Fruit fly (Drosophila melanogaster) whole organism, adult: ENCODE results near the gene ssp.
A peak's percentile ranks its signal among the peaks of the same experiment; 100 is the strongest.

Experiments
- CG11617 ChIP-seq: fragments of 200-800 bp; sonication (Bioruptor generic); optimal IDR thresholded peaks from 2 replicates; lab custom pipeline; 2017; ENCODE audit warnings: mild to moderate bottlenecking, missing biosample characterization, missing genetic modification reagents, missing genetic modification characterization
- CG12768 ChIP-seq: fragments of 200-800 bp; sonication (Bioruptor generic); optimal IDR thresholded peaks from 2 replicates; lab custom pipeline; 2017; ENCODE audit warnings: missing biosample characterization, missing genetic modification characterization, mild to moderate bottlenecking, moderate library complexity, missing genetic modification reagents
- CG14711 ChIP-seq: fragments of 200-800 bp; sonication (Bioruptor generic); optimal IDR thresholded peaks from 2 replicates; lab custom pipeline; 2018; ENCODE audit warnings: missing biosample characterization, mild to moderate bottlenecking, missing genetic modification characterization, moderate library complexity
- CG1620 ChIP-seq: fragments of 200-800 bp; sonication (Bioruptor generic); optimal IDR thresholded peaks from 2 replicates; lab custom pipeline; 2016; ENCODE audit warnings: missing biosample characterization, missing genetic modification characterization
- CG33017 ChIP-seq: fragments of 200-800 bp; sonication (Bioruptor generic); optimal IDR thresholded peaks from 2 replicates; lab custom pipeline; 2018; ENCODE audit warnings: missing biosample characterization, mild to moderate bottlenecking, missing genetic modification characterization, moderate library complexity
- CG5204 ChIP-seq: fragments of 200-800 bp; sonication (Bioruptor generic); optimal IDR thresholded peaks from 2 replicates; lab custom pipeline; 2016; ENCODE audit warnings: missing biosample characterization, missing genetic modification characterization
- CG7045 ChIP-seq: fragments of 200-800 bp; sonication (Bioruptor generic); optimal IDR thresholded peaks from 2 replicates; lab custom pipeline; 2017; ENCODE audit warnings: missing biosample characterization, mild to moderate bottlenecking, missing genetic modification characterization
- CG7101 ChIP-seq: fragments of 200-800 bp; sonication (Bioruptor generic); optimal IDR thresholded peaks from 2 replicates; lab custom pipeline; 2018; ENCODE audit warnings: missing biosample characterization, mild to moderate bottlenecking, missing genetic modification characterization, moderate library complexity
- Clk ChIP-seq: fragments of 200-800 bp; sonication (Bioruptor generic); optimal IDR thresholded peaks from 2 replicates; lab custom pipeline; 2017; ENCODE audit warnings: missing biosample characterization, missing genetic modification characterization
- Crg-1 ChIP-seq: fragments of 200-800 bp; sonication (Bioruptor generic); optimal IDR thresholded peaks from 2 replicates; lab custom pipeline; 2016; ENCODE audit warnings: missing biosample characterization, missing genetic modification characterization
- Hr96 ChIP-seq: fragments of 200-800 bp; sonication (Bioruptor generic); optimal IDR thresholded peaks from 2 replicates; lab custom pipeline; 2016; ENCODE audit warnings: missing biosample characterization, missing genetic modification characterization
- Mnt ChIP-seq: fragments of 200-800 bp; sonication (Bioruptor generic); optimal IDR thresholded peaks from 2 replicates; lab custom pipeline; 2016; ENCODE audit warnings: missing biosample characterization, mild to moderate bottlenecking, missing genetic modification characterization
- bab1 ChIP-seq: fragments of 200-800 bp; sonication (Bioruptor generic); optimal IDR thresholded peaks from 3 replicates; lab custom pipeline; 2019; ENCODE audit warnings: missing biosample characterization, mild to moderate bottlenecking, missing genetic modification characterization, moderate library complexity
- cic ChIP-seq: fragments of 200-800 bp; sonication (Bioruptor generic); optimal IDR thresholded peaks from 2 replicates; lab custom pipeline; 2017; ENCODE audit warnings: missing biosample characterization, mild to moderate bottlenecking, missing genetic modification characterization, moderate library complexity
- cnc ChIP-seq, 2 experiments: fragments of >200 bp; optimal IDR thresholded peaks; 2 replicates each; lab custom pipeline; 2017
- kay ChIP-seq: fragments of 200-800 bp; sonication (Bioruptor generic); peaks from one replicate; lab custom pipeline; 2016; ENCODE audit warnings: missing biosample characterization, missing genetic modification characterization, borderline replicate concordance
- ovo ChIP-seq: fragments of 200-800 bp; sonication (Bioruptor generic); optimal IDR thresholded peaks from 2 replicates; lab custom pipeline; 2016; ENCODE audit warnings: missing biosample characterization, missing genetic modification characterization
- pad ChIP-seq: fragments of 200-800 bp; sonication (Bioruptor generic); optimal IDR thresholded peaks from 3 replicates; lab custom pipeline; 2017; ENCODE audit warnings: missing biosample characterization, missing genetic modification characterization, mild to moderate bottlenecking, moderate library complexity, missing genetic modification reagents
- tj ChIP-seq: fragments of 200-800 bp; sonication (Bioruptor generic); optimal IDR thresholded peaks from 3 replicates; lab custom pipeline; 2017; ENCODE audit warnings: missing biosample characterization, mild to moderate bottlenecking, missing genetic modification characterization, moderate library complexity
- toe ChIP-seq: fragments of 200-800 bp; sonication (Bioruptor generic); optimal IDR thresholded peaks from 2 replicates; lab custom pipeline; 2016; ENCODE audit warnings: missing biosample characterization, missing genetic modification characterization

The ssp gene

DNA sequence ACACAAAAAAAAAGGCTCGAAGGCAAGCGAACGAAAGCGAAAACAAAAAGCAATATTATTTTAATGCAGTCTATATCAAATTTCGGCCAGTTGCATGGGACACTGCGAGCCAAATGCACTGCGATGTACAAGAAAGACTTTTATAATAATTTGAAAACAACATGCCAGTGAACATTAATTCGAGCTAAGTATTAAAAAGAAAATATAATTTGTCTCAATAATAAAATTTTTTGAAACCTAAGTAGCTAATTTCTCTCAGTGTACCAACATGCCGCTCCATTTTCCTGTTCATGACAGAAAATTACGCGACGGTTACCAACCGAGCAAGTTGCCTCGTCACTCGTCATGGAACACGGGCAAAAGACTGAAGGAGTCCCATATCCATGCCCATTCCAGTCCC lies 40.7 kb upstream of the ssp start:
- no peak for TF ChIP-seq Crg-1 (GFP tag; lab: Kevin White, UChicago)
- peak; percentile 63 for TF ChIP-seq CG7101 (tag; lab: Kevin White, UChicago)
- peak; percentile 26 for TF ChIP-seq pad (GFP tag; lab: Kevin White, UChicago)
- TF ChIP-seq CG12768 (GFP tag; lab: Kevin White, UChicago): no peak
- no peak for TF ChIP-seq CG7045 (GFP tag; lab: Kevin White, UChicago)
- TF ChIP-seq cic (GFP tag; lab: Kevin White, UChicago): no peak
- peak; percentile 14 for TF ChIP-seq CG1620 (GFP tag; lab: Kevin White, UChicago)
- TF ChIP-seq bab1 (GFP tag; lab: Kevin White, UChicago): peak; percentile 20
- TF ChIP-seq CG5204 (GFP tag; lab: Kevin White, UChicago): no peak
- TF ChIP-seq ovo: no peak
- TF ChIP-seq Hr96: no peak
- peak in 1 of 2 experiments; percentile 10 for TF ChIP-seq cnc (optimal IDR thresholded peaks at IDR 0.05; lab: Kevin White, UChicago)
- TF ChIP-seq Clk (GFP tag; lab: Kevin White, UChicago): no peak
- TF ChIP-seq Mnt: no peak
- TF ChIP-seq tj (GFP tag; lab: Kevin White, UChicago): peak; percentile 86
- TF ChIP-seq CG11617 (GFP tag; lab: Kevin White, UChicago): peak; percentile 49
- peak; percentile 62 for TF ChIP-seq CG14711 (tag; lab: Kevin White, UChicago)
- no peak for TF ChIP-seq CG33017 (tag; lab: Kevin White, UChicago)
- no peak for TF ChIP-seq toe (GFP tag; lab: Kevin White, UChicago)
- peak; percentile 64 for TF ChIP-seq kay (GFP tag; lab: Kevin White, UChicago)

DNA sequence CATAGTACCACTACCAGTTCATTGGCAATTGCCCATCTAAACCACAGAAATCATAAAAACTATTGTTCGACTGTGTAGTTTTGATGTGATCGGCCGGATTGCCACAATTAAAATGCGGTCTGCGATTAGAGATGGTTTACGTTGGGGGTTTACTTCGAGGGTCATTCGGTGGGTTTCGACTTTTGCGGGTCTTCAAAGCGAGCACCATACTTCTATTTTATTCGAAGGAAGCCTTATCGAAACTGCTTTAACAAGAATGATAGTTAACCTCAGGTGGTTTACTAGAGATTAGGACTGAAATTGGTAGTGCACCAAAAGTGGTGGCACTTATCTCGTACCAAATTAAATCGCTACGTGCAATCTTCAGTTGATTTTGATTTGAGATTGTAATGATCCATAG lies 40.1 kb upstream of the ssp start:
- TF ChIP-seq Crg-1 (GFP tag; lab: Kevin White, UChicago) (no peak), kay (GFP tag; lab: Kevin White, UChicago) (peak; percentile 27)

DNA sequence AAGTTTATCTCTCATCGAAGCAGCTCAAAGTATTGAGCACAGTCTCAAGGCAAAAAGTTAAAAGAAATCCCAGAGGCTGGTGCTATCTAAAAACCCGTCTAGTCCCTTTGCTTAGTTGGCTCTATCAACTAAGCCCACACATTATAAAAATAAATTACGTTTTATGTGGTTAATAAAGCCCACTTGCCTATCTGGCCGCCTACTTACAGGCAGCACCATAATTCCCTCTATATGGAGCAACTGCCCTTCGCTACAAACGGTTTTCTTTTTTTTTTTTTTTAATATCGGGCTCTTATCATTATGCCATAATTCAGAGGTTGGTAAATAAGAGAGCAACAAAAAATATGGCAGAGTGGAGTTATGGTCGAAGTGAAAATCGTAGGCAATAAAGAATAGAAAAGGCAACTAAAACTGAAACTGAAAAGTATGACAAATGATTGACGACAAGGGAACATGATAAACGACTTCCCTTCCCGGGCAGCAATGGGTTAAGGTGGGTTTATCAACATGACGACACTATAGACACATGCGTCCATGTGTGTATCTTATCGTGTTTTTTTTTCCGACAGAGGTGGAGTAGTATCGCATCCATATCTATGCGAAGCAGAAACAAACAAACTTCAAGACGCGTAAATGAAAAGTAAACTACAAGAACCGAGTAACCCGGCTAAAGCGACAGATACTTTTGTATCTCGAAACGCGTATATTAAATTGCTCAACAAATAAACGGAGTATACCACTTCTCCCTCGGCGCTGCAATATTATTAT lies 39.3 kb upstream of the ssp start:
- TF ChIP-seq toe (GFP tag; lab: Kevin White, UChicago) (peak; percentile 6), CG33017 (tag; lab: Kevin White, UChicago) (peak; percentile 63), cic (GFP tag; lab: Kevin White, UChicago) (peak; percentile 11), ovo (no peak), CG5204 (GFP tag; lab: Kevin White, UChicago) (peak; percentile 37), Clk (GFP tag; lab: Kevin White, UChicago) (no peak), tj (GFP tag; lab: Kevin White, UChicago) (no peak), CG11617 (GFP tag; lab: Kevin White, UChicago) (no peak), CG7101 (tag; lab: Kevin White, UChicago) (peak; percentile 4), CG7045 (GFP tag; lab: Kevin White, UChicago) (peak; percentile 29), CG12768 (GFP tag; lab: Kevin White, UChicago) (no peak), pad (GFP tag; lab: Kevin White, UChicago) (no peak), CG1620 (GFP tag; lab: Kevin White, UChicago) (no peak), Mnt (peak; percentile 14)

DNA sequence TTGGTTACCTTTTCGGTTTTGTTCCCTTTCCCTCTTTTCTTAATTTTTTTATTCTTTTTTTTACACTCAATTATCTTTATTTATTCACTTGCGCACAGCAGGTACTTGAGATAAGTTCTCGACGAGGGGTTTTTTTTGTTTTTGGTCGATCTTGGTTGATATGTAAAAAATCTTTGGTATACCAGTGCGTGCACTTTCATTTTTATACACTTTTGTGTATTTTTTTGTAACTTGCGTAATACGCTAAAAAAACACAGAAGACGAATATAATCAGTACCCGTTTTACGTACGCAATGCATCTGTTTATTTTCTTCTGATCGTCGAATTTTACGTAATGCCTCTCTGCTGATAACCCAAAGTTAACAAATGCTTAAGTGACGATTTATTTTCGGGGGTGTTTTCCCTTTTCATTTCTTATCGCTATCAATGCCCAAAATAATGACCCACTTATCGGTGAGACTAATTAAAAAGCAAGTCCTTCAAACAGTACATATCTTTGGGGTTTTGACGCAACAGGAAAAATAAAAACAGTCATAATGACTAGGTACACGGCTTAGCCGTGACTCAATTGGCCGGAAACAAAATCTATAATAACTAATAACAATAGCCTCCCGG lies 38.6 kb upstream of the ssp start:
- TF ChIP-seq CG33017 (tag; lab: Kevin White, UChicago): no peak
- TF ChIP-seq bab1 (GFP tag; lab: Kevin White, UChicago): no peak
- no peak for TF ChIP-seq CG12768 (GFP tag; lab: Kevin White, UChicago)
- no peak for TF ChIP-seq tj (GFP tag; lab: Kevin White, UChicago)
- no peak for TF ChIP-seq Clk (GFP tag; lab: Kevin White, UChicago)
- TF ChIP-seq CG1620 (GFP tag; lab: Kevin White, UChicago): no peak
- no peak for TF ChIP-seq cnc (optimal IDR thresholded peaks at IDR 0.05; lab: Kevin White, UChicago)
- no peak for TF ChIP-seq CG7101 (tag; lab: Kevin White, UChicago)
- no peak for TF ChIP-seq kay (GFP tag; lab: Kevin White, UChicago)
- no peak for TF ChIP-seq CG7045 (GFP tag; lab: Kevin White, UChicago)
- no peak for TF ChIP-seq Crg-1 (GFP tag; lab: Kevin White, UChicago)
- TF ChIP-seq CG5204 (GFP tag; lab: Kevin White, UChicago): no peak

DNA sequence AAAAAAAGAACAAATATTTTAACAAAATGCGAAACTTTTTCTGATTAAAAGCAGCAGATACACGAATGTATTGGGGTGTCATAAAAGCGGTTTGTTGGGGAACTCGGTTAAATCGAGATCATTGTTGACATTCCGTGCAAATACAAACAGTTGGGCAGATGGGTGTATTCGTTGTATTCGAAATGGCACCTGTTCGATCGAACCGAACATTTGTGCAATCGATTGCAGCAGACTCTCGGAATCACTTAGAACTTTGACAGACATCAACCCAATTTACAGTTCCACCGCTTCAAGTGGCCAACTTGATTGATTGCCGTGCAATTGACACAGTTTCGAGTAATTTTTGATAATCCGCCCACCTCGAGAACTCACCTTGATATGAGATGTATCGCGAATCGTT lies 37.6 kb upstream of the ssp start:
- TF ChIP-seq Crg-1 (GFP tag; lab: Kevin White, UChicago): no peak
- no peak for TF ChIP-seq CG5204 (GFP tag; lab: Kevin White, UChicago)
- TF ChIP-seq CG33017 (tag; lab: Kevin White, UChicago): no peak
- no peak for TF ChIP-seq CG7101 (tag; lab: Kevin White, UChicago)
- no peak for TF ChIP-seq Mnt
- no peak for TF ChIP-seq ovo
- TF ChIP-seq CG1620 (GFP tag; lab: Kevin White, UChicago): no peak
- no peak for TF ChIP-seq CG11617 (GFP tag; lab: Kevin White, UChicago)
- no peak for TF ChIP-seq cnc (optimal IDR thresholded peaks at IDR 0.05; lab: Kevin White, UChicago)
- no peak for TF ChIP-seq kay (GFP tag; lab: Kevin White, UChicago)
- no peak for TF ChIP-seq cic (GFP tag; lab: Kevin White, UChicago)
- TF ChIP-seq Clk (GFP tag; lab: Kevin White, UChicago): no peak
- TF ChIP-seq tj (GFP tag; lab: Kevin White, UChicago): no peak
- no peak for TF ChIP-seq bab1 (GFP tag; lab: Kevin White, UChicago)
- TF ChIP-seq CG7045 (GFP tag; lab: Kevin White, UChicago): no peak
